Worm (Caenorhabditis elegans): ENCODE data around the gene plp-1.

DNA sequence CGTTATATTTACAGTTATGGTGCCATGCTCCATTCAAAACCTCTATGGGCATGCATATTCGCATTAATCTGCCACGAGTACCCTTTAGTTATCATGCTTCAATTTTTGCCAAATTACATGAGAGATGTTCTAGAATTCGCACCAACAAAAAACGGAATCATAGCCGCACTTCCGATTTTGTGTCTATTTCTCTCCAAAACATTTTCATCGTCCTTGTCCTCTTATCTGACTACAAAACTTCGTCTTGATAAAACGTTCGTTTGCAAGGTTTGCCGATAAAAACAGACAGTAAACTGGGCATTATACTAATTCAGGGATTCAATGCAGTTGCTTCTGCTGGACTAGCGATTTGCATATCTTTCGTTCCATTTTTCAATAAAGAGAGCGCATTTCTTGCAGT lies 20.0 kb downstream of the plp-1 start:
- TF ChIP-seq K09A11.1 (tag; optimal IDR thresholded peaks at IDR 0.05; ENCODE audit: insufficient read depth) (no peak), hlh-13 (GFP tag; optimal IDR thresholded peaks at IDR 0.05) (no peak), sox-2 (GFP tag; IDR thresholded peaks at IDR 0.05) (no peak), pag-3 (tag; optimal IDR thresholded peaks at IDR 0.05; ENCODE audit: borderline replicate concordance) (no peak), ceh-34 (tag; optimal IDR thresholded peaks at IDR 0.05) (no peak), pax-1 (tag; optimal IDR thresholded peaks at IDR 0.05) (no peak)
